Fruit fly (Drosophila melanogaster) whole organism, wandering third instar larva: ENCODE measurements around the gene CG18764.

ENCODE experiments used
- Abd-B ChIP-seq: fragments of >200 bp; optimal IDR thresholded peaks from 2 replicates; lab custom pipeline; 2017; ENCODE audit warnings: missing biosample characterization, missing genetic modification characterization
- CrebA ChIP-seq: fragments of 200-800 bp; sonication (Bioruptor generic); optimal IDR thresholded peaks from 2 replicates; lab custom pipeline; 2016; ENCODE audit warnings: missing biosample characterization, mild to moderate bottlenecking, missing genetic modification characterization, borderline replicate concordance
- Dif ChIP-seq: fragments of 200-275, 200-300 bp; sonication (Bioruptor generic); optimal IDR thresholded peaks from 2 replicates; lab custom pipeline; 2018; ENCODE audit warnings: missing biosample characterization, missing genetic modification characterization; ENCODE audit not compliant: partially characterized antibody
- Hr78 ChIP-seq: fragments of >200 bp; optimal IDR thresholded peaks from 2 replicates; lab custom pipeline; 2017; ENCODE audit warnings: missing biosample characterization, missing genetic modification characterization
- Mio ChIP-seq: sonication (Bioruptor generic); optimal IDR thresholded peaks from 2 replicates; lab custom pipeline; 2016; ENCODE audit warnings: missing biosample characterization, missing genetic modification characterization
- Myc ChIP-seq: fragments of >200 bp; optimal IDR thresholded peaks from 2 replicates; lab custom pipeline; 2017
- Rel ChIP-seq, 2 experiments: fragments of 200-800 bp; sonication (Bioruptor generic) in 1 of 2; optimal IDR thresholded peaks; 2 replicates in 1 of 2; 3 replicates in 1 of 2; lab custom pipeline; 2016 to 2019; ENCODE audit warnings: mild to moderate bottlenecking in 2 of 2, missing biosample characterization in 2 of 2, missing genetic modification characterization in 2 of 2, moderate library complexity in 1 of 2
- ey ChIP-seq: fragments of 200-800 bp; sonication (Bioruptor generic); optimal IDR thresholded peaks from 2 replicates; lab custom pipeline; 2016; ENCODE audit warnings: missing biosample characterization, missing genetic modification characterization
- fru ChIP-seq: fragments of 200-800 bp; sonication (Bioruptor generic); optimal IDR thresholded peaks from 3 replicates; lab custom pipeline; 2016; ENCODE audit warnings: missing biosample characterization, mild to moderate bottlenecking, missing genetic modification characterization
- pan ChIP-seq: fragments of >200 bp; optimal IDR thresholded peaks from 2 replicates; lab custom pipeline; 2017
- usp ChIP-seq: fragments of >200 bp; optimal IDR thresholded peaks from 2 replicates; lab custom pipeline; 2017; ENCODE audit warnings: missing biosample characterization, missing genetic modification characterization
- woc ChIP-seq: sonication (Bioruptor generic); optimal IDR thresholded peaks from 2 replicates; lab custom pipeline; 2016; ENCODE audit warnings: missing biosample characterization, mild to moderate bottlenecking, missing genetic modification characterization

- TF ChIP-seq pan (lab: Kevin White, UChicago) (no peak), Abd-B (GFP tag; lab: Kevin White, UChicago) (no peak), Dif (GFP tag; lab: Kevin White, UChicago) (no peak), Rel (GFP tag; optimal IDR thresholded peaks at IDR 0.05; lab: Kevin White, UChicago) (no peak), Rel (tag; optimal IDR thresholded peaks at IDR 0.05; lab: Kevin White, UChicago) (no peak), usp (GFP tag; lab: Kevin White, UChicago) (no peak), fru (no peak), woc (GFP tag; lab: Kevin White, UChicago) (no peak), Mio (GFP tag; lab: Kevin White, UChicago) (no peak), CrebA (GFP tag; lab: Kevin White, UChicago) (no peak), Hr78 (GFP tag; lab: Kevin White, UChicago) (no peak), Myc (lab: Kevin White, UChicago) (no peak), ey (GFP tag; lab: Kevin White, UChicago) (no peak)
Observed at dm6 chr3R:11637586-11637985, 10.9 kb downstream of the CG18764 start.
